Worm (Caenorhabditis elegans): Measurements from ENCODE around the gene C14C11.4.

DNA sequence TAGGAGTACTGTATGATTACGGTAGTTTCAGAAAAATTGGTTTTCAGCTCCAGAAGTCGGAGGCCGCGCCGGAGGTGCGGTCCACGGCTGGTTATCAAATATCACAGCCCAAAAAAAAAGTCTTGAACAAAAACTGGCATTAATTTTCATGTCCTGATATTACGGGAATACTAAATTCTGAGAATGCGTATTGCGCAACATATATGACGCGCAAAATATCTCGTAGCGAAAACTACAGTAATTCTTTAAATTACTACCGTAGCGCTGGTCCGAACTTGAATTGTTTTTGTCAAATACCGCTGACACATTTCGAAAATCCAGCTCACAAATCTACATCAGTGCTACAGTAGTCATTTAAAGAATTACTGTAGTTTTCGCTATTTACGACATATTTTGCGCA lies 21.6 kb downstream of the C14C11.4 start:
- TF ChIP-seq nhr-11 (tag; optimal IDR thresholded peaks at IDR 0.05) (no peak), elt-3 (tag; optimal IDR thresholded peaks at IDR 0.05) (no peak), ama-1 (optimal IDR thresholded peaks at IDR 0.05) (no peak), egl-27 (tag; optimal IDR thresholded peaks at IDR 0.05) (no peak), lsy-12 (tag; optimal IDR thresholded peaks at IDR 0.05) (no peak), ztf-11 (tag; optimal IDR thresholded peaks at IDR 0.05) (no peak), nhr-237 (tag; optimal IDR thresholded peaks at IDR 0.05) (no peak), nhr-77 (tag; optimal IDR thresholded peaks at IDR 0.05) (no peak), jun-1 (tag; optimal IDR thresholded peaks at IDR 0.05) (no peak)
